Worm (Caenorhabditis elegans) whole organism, L3 larva: Measurements from ENCODE around the gene ctsa-2.

Experiments
- R02D3.7 ChIP-seq: fragments of 150-350 bp; optimal IDR thresholded peaks from 2 replicates; lab custom pipeline; 2014; ENCODE audit warnings: missing biosample characterization, missing genetic modification characterization
- ZK546.5 ChIP-seq: sonication (generic microtip); optimal IDR thresholded peaks from 2 replicates; lab custom pipeline; 2017; ENCODE audit warnings: missing biosample characterization, missing genetic modification characterization
- aly-2 ChIP-seq: fragments of 150-350 bp; optimal IDR thresholded peaks from 2 replicates; lab custom pipeline; 2014; ENCODE audit warnings: missing biosample characterization, missing genetic modification characterization
- ama-1 ChIP-seq: fragments of 150-350 bp; optimal IDR thresholded peaks from 2 replicates; lab custom pipeline; 2018
- ceh-16 ChIP-seq: sonication (generic microtip); optimal IDR thresholded peaks from 2 replicates; lab custom pipeline; 2017; ENCODE audit warnings: missing biosample characterization, missing genetic modification characterization
- ceh-28 ChIP-seq: fragments of 150-350 bp; optimal IDR thresholded peaks from 2 replicates; lab custom pipeline; 2014; ENCODE audit warnings: missing biosample characterization, missing genetic modification reagents, missing genetic modification characterization
- ceh-82 ChIP-seq: fragments of 150-350 bp; optimal IDR thresholded peaks from 2 replicates; lab custom pipeline; 2014; ENCODE audit warnings: missing biosample characterization, missing genetic modification characterization
- ceh-9 ChIP-seq: sonication (generic microtip); optimal IDR thresholded peaks from 2 replicates; lab custom pipeline; 2018; ENCODE audit warnings: missing biosample characterization, missing genetic modification characterization
- daf-12 ChIP-seq: fragments of 150-350 bp; optimal IDR thresholded peaks from 2 replicates; lab custom pipeline; 2014; ENCODE audit warnings: missing biosample characterization, missing genetic modification reagents, missing genetic modification characterization
- egl-27 ChIP-seq: sonication (generic microtip); optimal IDR thresholded peaks from 4 replicates; lab custom pipeline; 2017; ENCODE audit warnings: missing biosample characterization, missing genetic modification reagents, missing genetic modification characterization
- egl-5 ChIP-seq: fragments of 150-350 bp; optimal IDR thresholded peaks from 2 replicates; lab custom pipeline; 2017; ENCODE audit warnings: missing biosample characterization, missing genetic modification reagents, missing genetic modification characterization, inconsistent platforms
- elt-1 ChIP-seq: fragments of 150-350 bp; optimal IDR thresholded peaks from 2 replicates; lab custom pipeline; 2014; ENCODE audit warnings: missing biosample characterization, missing genetic modification characterization
- elt-2 ChIP-seq: sonication (generic microtip); optimal IDR thresholded peaks from 2 replicates; lab custom pipeline; 2016; ENCODE audit warnings: missing genetic modification reagents, mild to moderate bottlenecking, missing genetic modification characterization, missing compliant biosample characterization
- elt-3 ChIP-seq, 3 experiments: fragments of 150-350 bp in 1 of 3; sonication (generic microtip) in 2 of 3; optimal IDR thresholded peaks; 2 replicates in 2 of 3; 4 replicates in 1 of 3; lab custom pipeline; 2014 to 2017; ENCODE audit warnings: missing biosample characterization in 3 of 3, missing genetic modification characterization in 3 of 3
- eor-1 ChIP-seq, 2 experiments: fragments of 150-350 bp; optimal IDR thresholded peaks; 2 replicates each; lab custom pipeline; 2014 to 2018; ENCODE audit warnings: missing biosample characterization in 2 of 2, missing genetic modification characterization in 2 of 2
- fkh-10 ChIP-seq: sonication (generic microtip); optimal IDR thresholded peaks from 2 replicates; lab custom pipeline; 2017; ENCODE audit warnings: missing biosample characterization, missing genetic modification reagents, missing genetic modification characterization
- fkh-2 ChIP-seq: fragments of 150-350 bp; optimal IDR thresholded peaks from 2 replicates; lab custom pipeline; 2014; ENCODE audit warnings: missing biosample characterization, missing genetic modification reagents, missing genetic modification characterization
- fos-1 ChIP-seq: fragments of 150-350 bp; optimal IDR thresholded peaks from 2 replicates; lab custom pipeline; 2014; ENCODE audit warnings: missing biosample characterization, missing genetic modification characterization
- hmg-11 ChIP-seq: sonication (generic microtip); optimal IDR thresholded peaks from 2 replicates; lab custom pipeline; 2016; ENCODE audit warnings: missing genetic modification characterization, missing compliant biosample characterization
- jun-1 ChIP-seq: fragments of 150-350 bp; optimal IDR thresholded peaks from 2 replicates; lab custom pipeline; 2014; ENCODE audit warnings: missing biosample characterization, missing genetic modification reagents, missing genetic modification characterization
- lin-15B ChIP-seq: fragments of 150-350 bp; optimal IDR thresholded peaks from 2 replicates; lab custom pipeline; 2014; ENCODE audit warnings: missing biosample characterization, missing genetic modification characterization
- lin-39 ChIP-seq: fragments of 150-350 bp; optimal IDR thresholded peaks from 2 replicates; lab custom pipeline; 2018; ENCODE audit warnings: missing biosample characterization, missing genetic modification reagents, missing genetic modification characterization
- lsy-12 ChIP-seq: sonication (generic microtip); optimal IDR thresholded peaks from 2 replicates; lab custom pipeline; 2016; ENCODE audit warnings: mild to moderate bottlenecking, missing genetic modification characterization, missing compliant biosample characterization
- mdl-1 ChIP-seq: fragments of 150-350 bp; optimal IDR thresholded peaks from 2 replicates; lab custom pipeline; 2014; ENCODE audit warnings: missing biosample characterization, missing genetic modification characterization
- mml-1 ChIP-seq: fragments of 150-350 bp; sonication (generic microtip); optimal IDR thresholded peaks from 3 replicates; lab custom pipeline; 2014; ENCODE audit warnings: missing biosample characterization, missing genetic modification characterization
- nfya-1 ChIP-seq: sonication (generic microtip); optimal IDR thresholded peaks from 2 replicates; lab custom pipeline; 2017; ENCODE audit warnings: missing genetic modification characterization, mild to moderate bottlenecking, missing compliant biosample characterization, antibody characterized with exemption, moderate library complexity; ENCODE audit not compliant: insufficient read depth
- nhr-11 ChIP-seq: fragments of 150-350 bp; optimal IDR thresholded peaks from 2 replicates; lab custom pipeline; 2014; ENCODE audit warnings: missing biosample characterization, missing genetic modification characterization
- nhr-12 ChIP-seq: fragments of 150-350 bp; optimal IDR thresholded peaks from 2 replicates; lab custom pipeline; 2014; ENCODE audit warnings: missing biosample characterization, missing genetic modification characterization
- nhr-23 ChIP-seq: fragments of 150-350 bp; optimal IDR thresholded peaks from 2 replicates; lab custom pipeline; 2014; ENCODE audit warnings: missing biosample characterization, missing genetic modification reagents, missing genetic modification characterization
- nhr-237 ChIP-seq: fragments of 150-350 bp; optimal IDR thresholded peaks from 2 replicates; lab custom pipeline; 2014; ENCODE audit warnings: missing biosample characterization, missing genetic modification characterization
- nhr-25 ChIP-seq: sonication (generic microtip); optimal IDR thresholded peaks from 2 replicates; lab custom pipeline; 2017; ENCODE audit warnings: missing biosample characterization, missing genetic modification characterization
- nhr-28 ChIP-seq: fragments of 150-350 bp; optimal IDR thresholded peaks from 2 replicates; lab custom pipeline; 2014; ENCODE audit warnings: missing biosample characterization, missing genetic modification characterization
- nhr-43 ChIP-seq: sonication (generic microtip); optimal IDR thresholded peaks from 2 replicates; lab custom pipeline; 2016; ENCODE audit warnings: mild to moderate bottlenecking, missing genetic modification characterization, missing compliant biosample characterization; ENCODE audit not compliant: poor library complexity, severe bottlenecking
- nhr-67 ChIP-seq: fragments of 150-350 bp; optimal IDR thresholded peaks from 2 replicates; lab custom pipeline; 2014; ENCODE audit warnings: missing biosample characterization, missing genetic modification characterization
- nhr-76 ChIP-seq: fragments of 150-350 bp; sonication (generic microtip); optimal IDR thresholded peaks from 5 replicates; lab custom pipeline; 2014; ENCODE audit warnings: missing biosample characterization, missing genetic modification characterization
- nhr-77 ChIP-seq: fragments of 150-350 bp; optimal IDR thresholded peaks from 2 replicates; lab custom pipeline; 2014; ENCODE audit warnings: missing biosample characterization, missing genetic modification characterization
- pha-4 ChIP-seq: fragments of 150-350 bp; optimal IDR thresholded peaks from 2 replicates; lab custom pipeline; 2014; ENCODE audit warnings: missing biosample characterization, missing genetic modification reagents, missing genetic modification characterization
- pqm-1 ChIP-seq: fragments of 150-350 bp; optimal IDR thresholded peaks from 2 replicates; lab custom pipeline; 2017; ENCODE audit warnings: missing biosample characterization, missing genetic modification characterization, inconsistent platforms
- sea-2 ChIP-seq: fragments of 150-350 bp; sonication (generic microtip); optimal IDR thresholded peaks from 4 replicates; lab custom pipeline; 2014; ENCODE audit warnings: missing biosample characterization, missing genetic modification reagents, missing genetic modification characterization
- skn-1 ChIP-seq: fragments of 150-350 bp; optimal IDR thresholded peaks from 2 replicates; lab custom pipeline; 2014; ENCODE audit warnings: missing biosample characterization, missing genetic modification characterization
- snpc-4 ChIP-seq: fragments of 150-350 bp; optimal IDR thresholded peaks from 2 replicates; lab custom pipeline; 2014; ENCODE audit warnings: missing biosample characterization, missing genetic modification characterization
- tbx-2 ChIP-seq: sonication (generic microtip); optimal IDR thresholded peaks from 2 replicates; lab custom pipeline; 2016; ENCODE audit warnings: mild to moderate bottlenecking, missing genetic modification characterization, missing compliant biosample characterization
- unc-39 ChIP-seq: sonication (generic microtip); optimal IDR thresholded peaks from 4 replicates; lab custom pipeline; 2017; ENCODE audit warnings: missing biosample characterization, missing genetic modification characterization
- unc-62 ChIP-seq: fragments of 150-350 bp; sonication (generic microtip); optimal IDR thresholded peaks from 4 replicates; lab custom pipeline; 2014; ENCODE audit warnings: missing biosample characterization, missing genetic modification reagents, missing genetic modification characterization
- zag-1 ChIP-seq: fragments of 150-350 bp; optimal IDR thresholded peaks from 2 replicates; lab custom pipeline; 2014; ENCODE audit warnings: missing biosample characterization, missing genetic modification characterization
- ztf-11 ChIP-seq: fragments of 150-350 bp; optimal IDR thresholded peaks from 2 replicates; lab custom pipeline; 2014; ENCODE audit warnings: missing biosample characterization, missing genetic modification characterization
- ztf-4 ChIP-seq: fragments of 150-350 bp; optimal IDR thresholded peaks from 2 replicates; lab custom pipeline; 2014; ENCODE audit warnings: missing biosample characterization, missing genetic modification characterization

ctsa-2 gene

DNA sequence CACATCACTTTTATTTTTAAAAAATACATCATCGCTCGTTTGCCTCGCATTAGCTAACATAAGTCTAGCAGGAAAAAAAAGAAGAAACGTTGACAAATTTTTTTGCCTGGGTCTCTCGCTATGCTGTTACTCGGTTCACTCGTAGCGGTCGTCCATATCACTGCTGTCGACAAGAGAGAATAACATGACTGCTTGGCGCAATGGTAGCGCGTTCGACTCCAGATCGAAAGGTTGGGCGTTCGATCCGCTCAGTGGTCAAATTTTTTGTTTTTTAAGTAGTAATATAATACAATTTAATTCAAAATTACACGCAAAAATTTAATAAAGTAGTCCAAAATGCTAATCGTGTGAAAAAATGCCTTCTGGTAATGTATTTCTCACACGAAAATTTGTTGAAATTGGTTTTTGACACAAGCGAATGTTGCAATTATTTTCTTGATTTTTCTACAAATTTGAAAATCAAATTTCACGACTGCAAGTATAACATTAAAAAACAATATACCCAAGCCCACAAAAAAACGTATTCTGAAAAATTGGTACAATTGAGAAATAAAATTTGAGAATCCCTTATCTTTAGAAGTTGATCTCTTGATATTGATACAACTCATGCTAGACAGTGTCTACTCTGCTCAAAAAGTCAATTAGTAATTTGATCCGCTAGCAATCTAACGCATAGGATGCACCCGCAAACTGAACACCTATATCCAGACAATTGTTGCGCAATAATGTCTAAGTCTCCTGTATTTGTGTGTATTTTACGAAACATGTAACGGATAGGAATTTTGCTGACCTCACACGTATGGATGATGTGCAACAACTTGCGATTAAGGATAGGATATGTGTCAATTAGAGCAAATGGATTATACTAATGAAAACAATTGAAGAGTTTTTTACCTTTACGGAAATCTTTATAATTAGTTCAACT, 59.0 kb downstream of the ctsa-2 start:
- TF ChIP-seq zag-1 (tag; lab: Kevin White, UChicago) (no peak), ztf-4 (tag; lab: Kevin White, UChicago) (no peak), skn-1 (peak; percentile 26), snpc-4 (tag; lab: Kevin White, UChicago) (no peak), fos-1 (tag; lab: Kevin White, UChicago) (no peak), elt-1 (tag; lab: Kevin White, UChicago) (no peak), aly-2 (tag; lab: Kevin White, UChicago) (no peak), ZK546.5 (tag; lab: Kevin White, UChicago) (no peak), mdl-1 (tag; lab: Kevin White, UChicago) (no peak), egl-5 (tag; lab: Kevin White, UChicago) (peak; percentile 54), elt-2 (tag; lab: Kevin White, UChicago) (peak; percentile 29), nhr-23 (peak; percentile 36), lin-15B (tag; lab: Kevin White, UChicago) (no peak), ztf-11 (tag; lab: Kevin White, UChicago) (no peak), lsy-12 (tag; lab: Kevin White, UChicago) (no peak), sea-2 (GFP tag; lab: Kevin White, UChicago) (no peak), hmg-11 (tag; lab: Kevin White, UChicago) (peak; percentile 93), mml-1 (tag; lab: Kevin White, UChicago) (no peak), nhr-11 (tag; lab: Kevin White, UChicago) (no peak), fkh-2 (tag; lab: Kevin White, UChicago) (no peak), nhr-67 (no peak), nhr-237 (tag; lab: Kevin White, UChicago) (no peak), lin-39 (peak; percentile 68), ceh-82 (peak; percentile 33), elt-3 (tag; optimal IDR thresholded peaks at IDR 0.05; lab: Kevin White, UChicago) (no peak), nhr-28 (tag; lab: Kevin White, UChicago) (peak; percentile 10), nhr-43 (tag; lab: Kevin White, UChicago) (no peak), nhr-25 (no peak), unc-62 (GFP tag; lab: Kevin White, UChicago) (no peak), nhr-77 (no peak), nhr-76 (tag; lab: Kevin White, UChicago) (no peak), unc-39 (no peak), eor-1 (tag; optimal IDR thresholded peaks at IDR 0.05; lab: Kevin White, UChicago) (no peak), nhr-12 (no peak), ceh-28 (no peak), ceh-9 (tag; lab: Kevin White, UChicago) (no peak), pha-4 (peak; percentile 49), tbx-2 (peak; percentile 54), R02D3.7 (tag; lab: Kevin White, UChicago) (no peak), egl-27 (tag; lab: Kevin White, UChicago) (no peak), ceh-16 (no peak), ama-1 (no peak), jun-1 (tag; lab: Kevin White, UChicago) (peak; percentile 57), pqm-1 (tag; lab: Kevin White, UChicago) (peak; percentile 26), nfya-1 (tag; lab: Kevin White, UChicago) (peak; percentile 57), fkh-10 (GFP tag; lab: Kevin White, UChicago) (no peak), daf-12 (no peak)
- TF ChIP-seq, all 47 proteins: peak for 13
